Worm (Caenorhabditis elegans) whole organism, L4 larva: ENCODE results near the gene srlf-1.

Experiments used
- D1046.2 ChIP-seq: fragments of 200-800 bp; sonication (Bioruptor generic); IDR thresholded peaks from 2 replicates; pipeline ENCODE4 v1.3.6; 2022; ENCODE audit warnings: missing genetic modification characterization, missing compliant biosample characterization
- F26F4.8 ChIP-seq: fragments of 200-800 bp; sonication (Bioruptor generic); conservative IDR thresholded peaks from 2 replicates; pipeline ENCODE4 v1.3.6; 2022; ENCODE audit warnings: missing genetic modification characterization, missing compliant biosample characterization
- F37D6.2 ChIP-seq: sonication (generic microtip); optimal IDR thresholded peaks from 2 replicates; lab custom pipeline; 2016; ENCODE audit warnings: mild to moderate bottlenecking, missing genetic modification characterization, missing compliant biosample characterization
- T20F7.1 ChIP-seq: fragments of 200-800 bp; sonication (Bioruptor generic); optimal IDR thresholded peaks from 2 replicates; lab custom pipeline; 2018; ENCODE audit warnings: mild to moderate bottlenecking, missing genetic modification characterization, missing compliant biosample characterization
- Y105C5A.15 ChIP-seq: fragments of 200-800 bp; sonication (Bioruptor generic); IDR thresholded peaks from 2 replicates; pipeline ENCODE4 v1.3.6; 2022; ENCODE audit warnings: missing genetic modification characterization, missing compliant biosample characterization
- Y75B8A.6 ChIP-seq: fragments of 200-800 bp; sonication (Bioruptor generic); IDR thresholded peaks from 2 replicates; pipeline ENCODE4 v1.3.6; 2022; ENCODE audit warnings: missing genetic modification reagents, missing genetic modification characterization, missing compliant biosample characterization
- aha-1 ChIP-seq: fragments of 150-350 bp; peaks from one replicate; lab custom pipeline; 2014; ENCODE audit warnings: missing biosample characterization, missing genetic modification characterization
- ceh-20 ChIP-seq: fragments of 200-800 bp; sonication (Bioruptor generic); IDR thresholded peaks from 2 replicates; pipeline ENCODE4 v1.3.6; 2022; ENCODE audit warnings: missing genetic modification reagents, missing genetic modification characterization, missing compliant biosample characterization
- ceh-28 ChIP-seq: fragments of 150-350 bp; optimal IDR thresholded peaks from 2 replicates; lab custom pipeline; 2014; ENCODE audit warnings: missing biosample characterization, missing genetic modification reagents, missing genetic modification characterization
- ceh-32 ChIP-seq: sonication (generic microtip); optimal IDR thresholded peaks from 2 replicates; lab custom pipeline; 2016; ENCODE audit warnings: mild to moderate bottlenecking, missing genetic modification characterization, missing compliant biosample characterization; ENCODE audit not compliant: poor library complexity
- daf-16 ChIP-seq, 3 experiments: sonication (generic microtip); optimal IDR thresholded peaks; 2 replicates each; lab custom pipeline; 2016 to 2017; ENCODE audit warnings: missing genetic modification characterization in 3 of 3, missing genetic modification reagents in 3 of 3, mild to moderate bottlenecking in 2 of 3, missing compliant biosample characterization in 2 of 3, missing biosample characterization in 1 of 3, moderate library complexity in 1 of 3
- daf-19 ChIP-seq: fragments of 200-800 bp; sonication (Bioruptor generic); conservative IDR thresholded peaks from 2 replicates; pipeline ENCODE4 v1.3.6; 2022; ENCODE audit warnings: missing genetic modification characterization, missing compliant biosample characterization
- dmd-6 ChIP-seq: fragments of 200-800 bp; sonication (Bioruptor generic); IDR thresholded peaks from 2 replicates; pipeline ENCODE4 v1.3.6; 2022; ENCODE audit warnings: missing genetic modification reagents, missing genetic modification characterization, missing compliant biosample characterization
- duxl-1 ChIP-seq: sonication (generic microtip); optimal IDR thresholded peaks from 2 replicates; lab custom pipeline; 2016; ENCODE audit warnings: mild to moderate bottlenecking, missing genetic modification characterization, moderate library complexity, missing compliant biosample characterization; ENCODE audit not compliant: poor library complexity
- dve-1 ChIP-seq: sonication (generic microtip); optimal IDR thresholded peaks from 2 replicates; lab custom pipeline; 2017; ENCODE audit warnings: antibody characterized with exemption, mild to moderate bottlenecking, missing genetic modification characterization, missing compliant biosample characterization; ENCODE audit not compliant: insufficient read depth
- fos-1 ChIP-seq: fragments of 150-350 bp; optimal IDR thresholded peaks from 2 replicates; lab custom pipeline; 2014; ENCODE audit warnings: missing biosample characterization, missing genetic modification characterization
- hlh-11 ChIP-seq: fragments of 200-800 bp; sonication (Bioruptor generic); optimal IDR thresholded peaks from 2 replicates; lab custom pipeline; 2018; ENCODE audit warnings: mild to moderate bottlenecking, missing genetic modification characterization, missing compliant biosample characterization
- hlh-30 ChIP-seq: sonication (generic microtip); optimal IDR thresholded peaks from 2 replicates; lab custom pipeline; 2017; ENCODE audit warnings: antibody characterized with exemption, mild to moderate bottlenecking, missing genetic modification characterization, missing compliant biosample characterization; ENCODE audit not compliant: insufficient read depth
- lin-13 ChIP-seq: fragments of 150-350 bp; optimal IDR thresholded peaks from 2 replicates; lab custom pipeline; 2014; ENCODE audit warnings: missing biosample characterization, missing genetic modification reagents, missing genetic modification characterization
- lin-29 ChIP-seq: fragments of 200-800 bp; sonication (Bioruptor generic); IDR thresholded peaks from 2 replicates; pipeline ENCODE4 v1.3.6; 2022; ENCODE audit warnings: missing genetic modification reagents, missing genetic modification characterization, missing compliant biosample characterization
- lin-38 ChIP-seq: fragments of 200-800 bp; sonication (Bioruptor generic); IDR thresholded peaks from 2 replicates; pipeline ENCODE4 v1.3.6; 2022; ENCODE audit warnings: missing genetic modification reagents, missing genetic modification characterization, missing compliant biosample characterization
- lin-39 ChIP-seq: fragments of 150-350 bp; optimal IDR thresholded peaks from 2 replicates; lab custom pipeline; 2014; ENCODE audit warnings: missing biosample characterization, missing genetic modification reagents, missing genetic modification characterization
- lsy-2 ChIP-seq, 2 experiments: fragments of 150-350 bp in 1 of 2; sonication (generic microtip) in 1 of 2; optimal IDR thresholded peaks; 2 replicates each; lab custom pipeline; 2014 to 2017; ENCODE audit warnings: missing biosample characterization in 2 of 2, missing genetic modification characterization in 2 of 2
- madf-5 ChIP-seq, 2 experiments: fragments of 200-800 bp; sonication (Bioruptor generic); IDR thresholded peaks; 2 replicates each; pipeline ENCODE4 v1.3.6; 2022; ENCODE audit warnings: missing compliant biosample characterization in 2 of 2, missing genetic modification characterization in 2 of 2
- madf-9 ChIP-seq: fragments of 200-800 bp; sonication (Bioruptor generic); conservative IDR thresholded peaks from 2 replicates; pipeline ENCODE4 v1.3.6; 2022; ENCODE audit warnings: missing genetic modification reagents, missing genetic modification characterization, missing compliant biosample characterization
- mdl-1 ChIP-seq, 2 experiments: fragments of 150-350 bp in 1 of 2; sonication (generic microtip) in 1 of 2; optimal IDR thresholded peaks; 2 replicates each; lab custom pipeline; 2014 to 2017; ENCODE audit warnings: missing biosample characterization in 2 of 2, missing genetic modification characterization in 2 of 2
- mes-2 ChIP-seq: sonication (generic microtip); optimal IDR thresholded peaks from 2 replicates; lab custom pipeline; 2016; ENCODE audit warnings: missing genotype, mild to moderate bottlenecking, missing genetic modification characterization, missing compliant biosample characterization; ENCODE audit not compliant: poor library complexity, severe bottlenecking
- mxl-2 ChIP-seq: fragments of 200-800 bp; sonication (Bioruptor generic); conservative IDR thresholded peaks from 2 replicates; pipeline ENCODE4 v1.3.6; 2022; ENCODE audit warnings: missing genetic modification reagents, missing genetic modification characterization, missing compliant biosample characterization
- nhr-102 ChIP-seq: sonication (generic microtip); optimal IDR thresholded peaks from 2 replicates; lab custom pipeline; 2016; ENCODE audit warnings: mild to moderate bottlenecking, missing genetic modification characterization, moderate library complexity, missing compliant biosample characterization
- nhr-11 ChIP-seq: fragments of 150-350 bp; optimal IDR thresholded peaks from 2 replicates; lab custom pipeline; 2014; ENCODE audit warnings: missing biosample characterization, missing genetic modification characterization
- nhr-237 ChIP-seq: sonication (generic microtip); optimal IDR thresholded peaks from 2 replicates; lab custom pipeline; 2017; ENCODE audit warnings: missing biosample characterization, missing genetic modification characterization
- nhr-28 ChIP-seq: fragments of 150-350 bp; optimal IDR thresholded peaks from 2 replicates; lab custom pipeline; 2014; ENCODE audit warnings: missing biosample characterization, missing genetic modification characterization
- nhr-42 ChIP-seq: fragments of 200-800 bp; sonication (Bioruptor generic); IDR thresholded peaks from 2 replicates; pipeline ENCODE4 v1.3.6; 2022; ENCODE audit warnings: missing genetic modification characterization, missing compliant biosample characterization
- nhr-48 ChIP-seq: sonication (generic microtip); optimal IDR thresholded peaks from 2 replicates; lab custom pipeline; 2016; ENCODE audit warnings: mild to moderate bottlenecking, missing genetic modification characterization, missing compliant biosample characterization
- nhr-6 ChIP-seq: fragments of 150-350 bp; optimal IDR thresholded peaks from 2 replicates; lab custom pipeline; 2014; ENCODE audit warnings: missing biosample characterization, missing genetic modification characterization
- nhr-76 ChIP-seq: fragments of 150-350 bp; optimal IDR thresholded peaks from 2 replicates; lab custom pipeline; 2014; ENCODE audit warnings: missing biosample characterization, missing genetic modification characterization
- nhr-77 ChIP-seq: fragments of 150-350 bp; optimal IDR thresholded peaks from 2 replicates; lab custom pipeline; 2014; ENCODE audit warnings: missing biosample characterization, missing genetic modification characterization
- php-3 ChIP-seq: fragments of 200-800 bp; sonication (Bioruptor generic); IDR thresholded peaks from 2 replicates; pipeline ENCODE4 v1.3.6; 2022; ENCODE audit warnings: missing genetic modification reagents, missing genetic modification characterization, missing compliant biosample characterization
- pqm-1 ChIP-seq: sonication (generic microtip); optimal IDR thresholded peaks from 2 replicates; lab custom pipeline; 2017; ENCODE audit warnings: missing biosample characterization, missing genetic modification characterization
- saeg-2 ChIP-seq: fragments of 200-800 bp; sonication (Bioruptor generic); IDR thresholded peaks from 2 replicates; pipeline ENCODE4 v1.3.6; 2022; ENCODE audit warnings: missing genetic modification reagents, missing genetic modification characterization, missing compliant biosample characterization
- skn-1 ChIP-seq: fragments of 150-350 bp; optimal IDR thresholded peaks from 2 replicates; lab custom pipeline; 2014; ENCODE audit warnings: missing biosample characterization, missing genetic modification characterization
- tag-97 ChIP-seq: fragments of 200-800 bp; sonication (Bioruptor generic); IDR thresholded peaks from 2 replicates; pipeline ENCODE4 v1.3.6; 2022; ENCODE audit warnings: missing genetic modification characterization, missing compliant biosample characterization
- tra-1 ChIP-seq: fragments of 200-800 bp; sonication (Bioruptor generic); IDR thresholded peaks from 2 replicates; pipeline ENCODE4 v1.3.6; 2022; ENCODE audit warnings: missing genetic modification reagents, missing genetic modification characterization, missing compliant biosample characterization
- unc-62 ChIP-seq, 3 experiments: fragments of 150-350 bp in 1 of 3; sonication (generic microtip); optimal IDR thresholded peaks in 2 of 3; peaks in 1 of 3; 1 replicate in 1 of 3; 2 replicates in 2 of 3; lab custom pipeline; 2014 to 2017; ENCODE audit warnings: missing biosample characterization in 3 of 3, missing genetic modification characterization in 3 of 3, missing genetic modification reagents in 3 of 3, missing genotype in 1 of 3
- zfp-2 ChIP-seq: sonication (generic microtip); optimal IDR thresholded peaks from 2 replicates; lab custom pipeline; 2016; ENCODE audit warnings: mild to moderate bottlenecking, missing genetic modification characterization, missing compliant biosample characterization
- ztf-7 ChIP-seq: fragments of 150-350 bp; optimal IDR thresholded peaks from 2 replicates; lab custom pipeline; 2014; ENCODE audit warnings: missing biosample characterization, missing genetic modification characterization

The srlf-1 gene

ce11 chrII:7813645-7814044, 23.3 kb downstream of the srlf-1 start (continued):
- TF ChIP-seq nhr-6 (tag; lab: Kevin White, UChicago) (no peak), madf-9 (no peak), nhr-28 (tag; lab: Kevin White, UChicago) (peak; percentile 52), dmd-6 (GFP tag; lab: Robert Waterston, UW) (peak; percentile 55), zfp-2 (tag; lab: Kevin White, UChicago) (no peak)

- TF ChIP-seq ztf-7 (no peak), lin-13 (GFP tag; lab: Kevin White, UChicago) (no peak), fos-1 (tag; lab: Kevin White, UChicago) (no peak), lin-29 (GFP tag; lab: Robert Waterston, UW) (no peak), php-3 (GFP tag; lab: Robert Waterston, UW) (no peak), lin-39 (tag; lab: Kevin White, UChicago) (no peak), nhr-42 (GFP tag; lab: Robert Waterston, UW) (no peak), T20F7.1 (GFP tag; lab: Kevin White, UChicago) (no peak), daf-19 (GFP tag; lab: Robert Waterston, UW) (no peak), mes-2 (peak; percentile 19), madf-5 (GFP tag; IDR thresholded peaks at IDR 0.05; lab: Robert Waterston, UW) (no peak), F26F4.8 (GFP tag; lab: Robert Waterston, UW) (no peak), ceh-28 (tag; lab: Kevin White, UChicago) (no peak), nhr-11 (tag; lab: Kevin White, UChicago) (no peak), Y75B8A.6 (GFP tag; lab: Robert Waterston, UW) (no peak), lin-38 (GFP tag; lab: Robert Waterston, UW) (no peak), Y105C5A.15 (GFP tag; lab: Robert Waterston, UW) (no peak), nhr-6 (tag; lab: Kevin White, UChicago) (peak; percentile 57), saeg-2 (no peak), mxl-2 (GFP tag; lab: Robert Waterston, UW) (no peak), ceh-32 (tag; lab: Kevin White, UChicago) (no peak), D1046.2 (GFP tag; lab: Robert Waterston, UW) (no peak), nhr-237 (no peak), unc-62 (GFP tag; optimal IDR thresholded peaks at IDR 0.05 in 1 of 2; lab: Kevin White, UChicago) (peak in 1 of 2 experiments; percentile 25), unc-62 (tag; optimal IDR thresholded peaks at IDR 0.05; lab: Kevin White, UChicago) (no peak), hlh-11 (tag; lab: Kevin White, UChicago) (no peak), F37D6.2 (tag; lab: Kevin White, UChicago) (no peak)
Measured at ce11 chrII:7814215-7814614, 23.8 kb downstream of the srlf-1 start.

DNA sequence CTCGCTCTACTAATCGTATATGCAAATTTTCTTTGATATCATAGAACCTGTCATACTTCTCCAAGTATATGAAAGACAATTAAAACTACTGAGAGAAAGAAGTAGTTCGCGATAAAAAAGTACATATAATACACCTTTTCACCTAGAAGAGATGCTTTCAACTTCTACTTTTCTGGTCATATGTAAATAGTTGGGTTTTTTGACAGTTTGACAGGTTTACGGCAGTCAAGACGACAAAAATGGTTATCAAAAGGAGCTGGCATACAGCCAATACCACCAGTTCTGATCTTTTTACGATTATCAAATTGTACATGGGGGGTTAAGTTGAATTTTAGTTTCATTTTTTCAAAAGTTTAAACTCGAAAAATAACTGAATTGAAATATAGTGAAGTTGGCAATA, 24.5 kb downstream of the srlf-1 start:
- TF ChIP-seq nhr-102 (tag; lab: Kevin White, UChicago) (peak; percentile 29), hlh-11 (tag; lab: Kevin White, UChicago) (peak; percentile 86), pqm-1 (tag; lab: Kevin White, UChicago) (peak; percentile 89), aha-1 (peak; percentile 57), lin-39 (tag; lab: Kevin White, UChicago) (no peak), T20F7.1 (GFP tag; lab: Kevin White, UChicago) (no peak), nhr-76 (tag; lab: Kevin White, UChicago) (no peak), dve-1 (tag; lab: Kevin White, UChicago) (peak; percentile 93), nhr-48 (peak; percentile 34), ceh-20 (GFP tag; lab: Robert Waterston, UW) (no peak), php-3 (GFP tag; lab: Robert Waterston, UW) (peak; percentile 96), hlh-30 (tag; lab: Kevin White, UChicago) (peak; percentile 7), lsy-2 (tag; optimal IDR thresholded peaks at IDR 0.05; lab: Kevin White, UChicago) (peak in 1 of 2 experiments; percentile 10), madf-9 (no peak), unc-62 (GFP tag; optimal IDR thresholded peaks at IDR 0.05 in 1 of 2; lab: Kevin White, UChicago) (peak; percentile 8 to 73), unc-62 (tag; optimal IDR thresholded peaks at IDR 0.05; lab: Kevin White, UChicago) (no peak), nhr-28 (tag; lab: Kevin White, UChicago) (peak; percentile 73), mdl-1 (tag; optimal IDR thresholded peaks at IDR 0.05; lab: Kevin White, UChicago) (no peak), tag-97 (GFP tag; lab: Robert Waterston, UW) (no peak), mes-2 (no peak), skn-1 (tag; lab: Kevin White, UChicago) (no peak), tra-1 (GFP tag; lab: Robert Waterston, UW) (peak; percentile 84), duxl-1 (tag; lab: Kevin White, UChicago) (no peak), daf-16 (GFP tag; optimal IDR thresholded peaks at IDR 0.05; lab: Kevin White, UChicago) (no peak), daf-16 (tag; optimal IDR thresholded peaks at IDR 0.05; lab: Kevin White, UChicago) (peak; percentile 90), lin-13 (GFP tag; lab: Kevin White, UChicago) (no peak), nhr-77 (tag; lab: Kevin White, UChicago) (peak; percentile 40)
